Worm (Caenorhabditis elegans): ENCODE measurements around the gene R10H10.7.

DNA sequence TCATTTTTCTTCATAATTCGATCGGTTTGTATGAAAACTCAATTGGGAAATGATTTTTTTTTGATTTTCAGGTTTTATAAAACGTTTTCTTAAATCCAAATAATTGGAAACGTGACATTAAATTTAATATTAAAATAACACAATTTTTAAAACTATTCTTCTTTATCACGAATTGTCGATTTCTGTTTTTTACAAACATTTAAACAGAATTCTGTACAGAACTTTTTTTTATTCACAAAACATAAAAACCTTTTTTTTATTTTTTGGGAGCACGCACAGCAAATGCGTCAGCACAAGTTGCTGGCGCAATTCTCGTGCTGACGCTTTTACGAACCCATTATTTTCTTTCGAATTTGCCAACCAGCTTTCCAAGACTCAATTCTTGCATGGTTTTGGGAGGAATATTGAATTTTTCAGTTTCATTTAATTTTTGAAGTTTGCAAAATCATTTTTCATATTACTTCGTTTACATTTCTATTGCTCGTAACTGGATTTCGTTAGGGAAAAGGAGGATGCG is 39.9 kb downstream of the R10H10.7 start, which contains the start of gene mpz-5:
- TF ChIP-seq nhr-76 (tag; optimal IDR thresholded peaks at IDR 0.05) (no peak), unc-62 (GFP tag; optimal IDR thresholded peaks at IDR 0.05) (no peak), pha-4 (tag; optimal IDR thresholded peaks at IDR 0.05) (peak; percentile 0), sptf-1 (tag; optimal IDR thresholded peaks at IDR 0.05) (peak; percentile 75), snpc-4 (tag; optimal IDR thresholded peaks at IDR 0.05) (no peak), mep-1 (tag; optimal IDR thresholded peaks at IDR 0.05) (peak; percentile 81), elt-1 (tag; optimal IDR thresholded peaks at IDR 0.05; ENCODE audit: borderline replicate concordance, insufficient read depth) (no peak), blmp-1 (tag; optimal IDR thresholded peaks at IDR 0.05) (no peak), elt-3 (tag; optimal IDR thresholded peaks at IDR 0.05) (no peak)
